Worm (Caenorhabditis elegans) whole organism, young adult: ENCODE results near the gene C05E11.6.

ENCODE experiments used
- B0019.2 ChIP-seq: fragments of 200-800 bp; sonication (Bioruptor generic); conservative IDR thresholded peaks from 2 replicates; pipeline ENCODE4 v1.3.6; 2022; ENCODE audit warnings: missing genetic modification reagents, missing genetic modification characterization, missing compliant biosample characterization
- F22D6.2 ChIP-seq: sonication (generic microtip); optimal IDR thresholded peaks from 2 replicates; lab custom pipeline; 2016; ENCODE audit warnings: mild to moderate bottlenecking, missing genetic modification characterization, missing compliant biosample characterization
- F57A8.1 ChIP-seq: fragments of 200-800 bp; sonication (Bioruptor generic); optimal IDR thresholded peaks from 2 replicates; lab custom pipeline; 2018; ENCODE audit warnings: mild to moderate bottlenecking, missing genetic modification characterization, moderate library complexity, missing compliant biosample characterization
- dpl-1 ChIP-seq: fragments of 150-350 bp; optimal IDR thresholded peaks from 2 replicates; lab custom pipeline; 2014; ENCODE audit warnings: missing biosample characterization, missing genetic modification reagents, missing genetic modification characterization
- nhr-90 ChIP-seq: sonication (generic microtip); optimal IDR thresholded peaks from 2 replicates; lab custom pipeline; 2016; ENCODE audit warnings: missing genotype, mild to moderate bottlenecking, missing genetic modification characterization, missing compliant biosample characterization
- pha-4 ChIP-seq: fragments of 150-350 bp; sonication (generic microtip); optimal IDR thresholded peaks from 2 replicates; lab custom pipeline; 2014; ENCODE audit warnings: missing biosample characterization, missing genetic modification reagents, missing genetic modification characterization
- unc-130 ChIP-seq: sonication (generic microtip); optimal IDR thresholded peaks from 2 replicates; lab custom pipeline; 2016; ENCODE audit warnings: missing genetic modification reagents, missing genetic modification characterization, missing compliant biosample characterization

DNA sequence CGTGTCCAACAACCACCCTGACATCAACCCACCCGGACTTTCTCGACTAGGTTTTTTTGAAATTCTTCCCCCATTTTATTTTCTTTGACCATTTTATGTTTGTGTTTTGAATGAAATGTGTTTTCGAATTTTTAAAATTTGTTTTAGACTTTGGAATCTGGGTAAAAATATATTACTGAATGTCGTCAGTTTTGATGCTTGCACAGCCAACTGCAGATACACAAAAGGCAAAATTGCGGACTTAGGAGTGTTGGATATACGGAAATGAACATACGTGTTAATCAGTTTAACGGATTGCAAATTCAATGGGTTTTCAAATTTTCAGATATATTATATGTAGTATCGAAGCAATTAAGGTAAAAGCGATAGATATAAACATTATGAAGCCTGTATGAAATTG lies 45.2 kb upstream of the C05E11.6 start:
- TF ChIP-seq nhr-90 (no peak), F57A8.1 (GFP tag; lab: Kevin White, UChicago) (no peak), F22D6.2 (tag; lab: Kevin White, UChicago) (no peak), pha-4 (tag; lab: Kevin White, UChicago) (no peak), B0019.2 (GFP tag; lab: Robert Waterston, UW) (no peak), unc-130 (no peak), dpl-1 (GFP tag; lab: Kevin White, UChicago) (no peak)
